Worm (Caenorhabditis elegans) whole organism, L2 larva: ENCODE data around the gene eor-1.
A peak's percentile ranks its signal among the peaks of the same experiment; 100 is the strongest.

Source experiments
- C34F6.9 ChIP-seq: fragments of 150-350 bp; optimal IDR thresholded peaks from 2 replicates; lab custom pipeline; 2014; ENCODE audit warnings: missing biosample characterization, missing genetic modification characterization
- F13H6.1 ChIP-seq: sonication (generic microtip); optimal IDR thresholded peaks from 2 replicates; lab custom pipeline; 2016; ENCODE audit warnings: missing genetic modification characterization, missing compliant biosample characterization
- R02D3.7 ChIP-seq: fragments of 150-350 bp; optimal IDR thresholded peaks from 2 replicates; lab custom pipeline; 2014; ENCODE audit warnings: missing biosample characterization, missing genetic modification characterization
- Y55F3AM.14 ChIP-seq: fragments of 200-800 bp; sonication (Bioruptor generic); optimal IDR thresholded peaks from 2 replicates; lab custom pipeline; 2018; ENCODE audit warnings: mild to moderate bottlenecking, missing genetic modification characterization, missing compliant biosample characterization
- ZK546.5 ChIP-seq: sonication (generic microtip); optimal IDR thresholded peaks from 2 replicates; lab custom pipeline; 2017; ENCODE audit warnings: missing biosample characterization, missing genetic modification characterization
- alr-1 ChIP-seq: fragments of 150-350 bp; optimal IDR thresholded peaks from 2 replicates; lab custom pipeline; 2014; ENCODE audit warnings: missing biosample characterization, missing genetic modification characterization
- aly-2 ChIP-seq: fragments of 150-350 bp; optimal IDR thresholded peaks from 2 replicates; lab custom pipeline; 2014; ENCODE audit warnings: missing biosample characterization, missing genetic modification characterization
- ama-1 ChIP-seq: fragments of 150-350 bp; optimal IDR thresholded peaks from 2 replicates; lab custom pipeline; 2018; ENCODE audit warnings: inconsistent platforms
- blmp-1 ChIP-seq: sonication (generic microtip); optimal IDR thresholded peaks from 2 replicates; lab custom pipeline; 2017; ENCODE audit warnings: missing genetic modification characterization, mild to moderate bottlenecking, missing compliant biosample characterization, antibody characterized with exemption, moderate library complexity; ENCODE audit not compliant: insufficient read depth
- ceh-16 ChIP-seq: fragments of 150-350 bp; optimal IDR thresholded peaks from 2 replicates; lab custom pipeline; 2014; ENCODE audit warnings: missing biosample characterization, missing genetic modification characterization
- crh-2 ChIP-seq: sonication (generic microtip); optimal IDR thresholded peaks from 2 replicates; lab custom pipeline; 2017; ENCODE audit warnings: missing biosample characterization, missing genetic modification characterization
- dmd-4 ChIP-seq: sonication (generic microtip); optimal IDR thresholded peaks from 2 replicates; lab custom pipeline; 2017; ENCODE audit warnings: missing biosample characterization, missing genetic modification characterization
- egl-27 ChIP-seq: sonication (generic microtip); optimal IDR thresholded peaks from 3 replicates; lab custom pipeline; 2017; ENCODE audit warnings: missing biosample characterization, missing genetic modification reagents, missing genetic modification characterization
- elt-1 ChIP-seq: fragments of 150-350 bp; optimal IDR thresholded peaks from 2 replicates; lab custom pipeline; 2014; ENCODE audit warnings: missing biosample characterization, missing genetic modification characterization
- elt-3 ChIP-seq: sonication (generic microtip); optimal IDR thresholded peaks from 2 replicates; lab custom pipeline; 2017; ENCODE audit warnings: missing biosample characterization, missing genetic modification characterization
- fos-1 ChIP-seq: fragments of 150-350 bp; optimal IDR thresholded peaks from 2 replicates; lab custom pipeline; 2014; ENCODE audit warnings: missing biosample characterization, missing genetic modification characterization
- gmeb-1 ChIP-seq: fragments of 150-350 bp; optimal IDR thresholded peaks from 2 replicates; lab custom pipeline; 2014; ENCODE audit warnings: missing biosample characterization, missing genetic modification characterization
- lin-11 ChIP-seq: fragments of 150-350 bp; sonication (generic microtip); optimal IDR thresholded peaks from 2 replicates; lab custom pipeline; 2014; ENCODE audit warnings: missing biosample characterization, missing genetic modification characterization, inconsistent platforms, mixed read lengths
- lin-13 ChIP-seq: fragments of 150-350 bp; optimal IDR thresholded peaks from 2 replicates; lab custom pipeline; 2014; ENCODE audit warnings: missing biosample characterization, missing genetic modification reagents, missing genetic modification characterization
- lin-39 ChIP-seq: fragments of 150-350 bp; optimal IDR thresholded peaks from 2 replicates; lab custom pipeline; 2014; ENCODE audit warnings: missing biosample characterization, missing genetic modification reagents, missing genetic modification characterization
- lsy-2 ChIP-seq, 2 experiments: fragments of 150-350 bp in 1 of 2; sonication (generic microtip) in 1 of 2; optimal IDR thresholded peaks; 2 replicates each; lab custom pipeline; 2014 to 2017; ENCODE audit warnings: missing biosample characterization in 2 of 2, missing genetic modification characterization in 2 of 2
- mab-5 ChIP-seq: fragments of 150-350 bp; optimal IDR thresholded peaks from 2 replicates; lab custom pipeline; 2014; ENCODE audit warnings: missing biosample characterization, missing genetic modification characterization
- mbf-1 ChIP-seq: sonication (generic microtip); optimal IDR thresholded peaks from 2 replicates; lab custom pipeline; 2017; ENCODE audit warnings: missing biosample characterization, missing genetic modification characterization
- mdl-1 ChIP-seq, 2 experiments: fragments of 150-350 bp in 1 of 2; sonication (generic microtip) in 1 of 2; optimal IDR thresholded peaks; 2 replicates each; lab custom pipeline; 2017; ENCODE audit warnings: missing biosample characterization in 2 of 2, missing genetic modification characterization in 2 of 2
- nhr-10 ChIP-seq: sonication (generic microtip); optimal IDR thresholded peaks from 2 replicates; lab custom pipeline; 2017; ENCODE audit warnings: missing biosample characterization, missing genetic modification characterization
- nhr-11 ChIP-seq: fragments of 150-350 bp; optimal IDR thresholded peaks from 2 replicates; lab custom pipeline; 2014; ENCODE audit warnings: missing biosample characterization, missing genetic modification characterization
- nhr-12 ChIP-seq: fragments of 150-350 bp; optimal IDR thresholded peaks from 2 replicates; lab custom pipeline; 2014; ENCODE audit warnings: missing biosample characterization, missing genetic modification characterization
- nhr-129 ChIP-seq: fragments of 150-350 bp; optimal IDR thresholded peaks from 2 replicates; lab custom pipeline; 2014; ENCODE audit warnings: missing biosample characterization, missing genetic modification characterization
- nhr-21 ChIP-seq: fragments of 150-350 bp; optimal IDR thresholded peaks from 2 replicates; lab custom pipeline; 2014; ENCODE audit warnings: missing biosample characterization, missing genetic modification characterization
- nhr-23 ChIP-seq: fragments of 150-350 bp; optimal IDR thresholded peaks from 2 replicates; lab custom pipeline; 2014; ENCODE audit warnings: missing biosample characterization, missing genetic modification reagents, missing genetic modification characterization
- nhr-237 ChIP-seq: fragments of 150-350 bp; optimal IDR thresholded peaks from 2 replicates; lab custom pipeline; 2014; ENCODE audit warnings: missing biosample characterization, missing genetic modification characterization
- nhr-25 ChIP-seq: fragments of 150-350 bp; sonication (generic microtip); optimal IDR thresholded peaks from 3 replicates; lab custom pipeline; 2014; ENCODE audit warnings: missing biosample characterization, missing genetic modification characterization
- nhr-6 ChIP-seq: fragments of 150-350 bp; optimal IDR thresholded peaks from 2 replicates; lab custom pipeline; 2014; ENCODE audit warnings: missing biosample characterization, missing genetic modification characterization
- peb-1 ChIP-seq: fragments of 150-350 bp; optimal IDR thresholded peaks from 2 replicates; lab custom pipeline; 2014; ENCODE audit warnings: missing biosample characterization, missing genetic modification characterization
- sem-4 ChIP-seq: fragments of 150-350 bp; optimal IDR thresholded peaks from 2 replicates; lab custom pipeline; 2014; ENCODE audit warnings: missing biosample characterization, missing genetic modification reagents, missing genetic modification characterization
- skn-1 ChIP-seq: sonication (generic microtip); optimal IDR thresholded peaks from 2 replicates; lab custom pipeline; 2017; ENCODE audit warnings: missing biosample characterization, missing genetic modification characterization
- sma-3 ChIP-seq: sonication (generic microtip); optimal IDR thresholded peaks from 2 replicates; lab custom pipeline; 2016; ENCODE audit warnings: missing genetic modification reagents, missing genetic modification characterization, missing compliant biosample characterization
- sma-9 ChIP-seq, 2 experiments: fragments of 150-350 bp in 1 of 2; sonication (generic microtip) in 1 of 2; optimal IDR thresholded peaks; 2 replicates each; lab custom pipeline; 2014 to 2016; ENCODE audit warnings: missing genetic modification characterization in 2 of 2, mild to moderate bottlenecking in 1 of 2, missing biosample characterization in 1 of 2, missing compliant biosample characterization in 1 of 2, missing genetic modification reagents in 1 of 2, moderate library complexity in 1 of 2
- snpc-4 ChIP-seq: fragments of 150-350 bp; optimal IDR thresholded peaks from 2 replicates; lab custom pipeline; 2014; ENCODE audit warnings: missing biosample characterization, missing genetic modification characterization
- unc-39 ChIP-seq: fragments of 150-350 bp; optimal IDR thresholded peaks from 2 replicates; lab custom pipeline; 2014; ENCODE audit warnings: missing biosample characterization, missing genetic modification characterization
- unc-55 ChIP-seq: fragments of 150-350 bp; sonication (generic microtip); optimal IDR thresholded peaks from 3 replicates; lab custom pipeline; 2014; ENCODE audit warnings: missing biosample characterization, missing genetic modification reagents, missing genetic modification characterization
- unc-62 ChIP-seq: fragments of 150-350 bp; optimal IDR thresholded peaks from 2 replicates; lab custom pipeline; 2014; ENCODE audit warnings: missing biosample characterization, missing genetic modification reagents, missing genetic modification characterization
- zag-1 ChIP-seq: fragments of 150-350 bp; optimal IDR thresholded peaks from 2 replicates; lab custom pipeline; 2014; ENCODE audit warnings: missing biosample characterization, missing genetic modification characterization
- ztf-1 ChIP-seq: fragments of 200-800 bp; sonication (Bioruptor generic); conservative IDR thresholded peaks from 2 replicates; pipeline ENCODE4 v1.3.6; 2022; ENCODE audit warnings: missing genetic modification characterization, missing compliant biosample characterization
- ztf-11 ChIP-seq: sonication (generic microtip); optimal IDR thresholded peaks from 2 replicates; lab custom pipeline; 2017; ENCODE audit warnings: missing biosample characterization, missing genetic modification characterization
- ztf-4 ChIP-seq: fragments of 150-350 bp; optimal IDR thresholded peaks from 2 replicates; lab custom pipeline; 2014; ENCODE audit warnings: missing biosample characterization, missing genetic modification characterization

Gene eor-1

ce11 chrIV:4749728-4750278 lies 49.2 kb downstream of the eor-1 start, which contains the start of the genes rpl-20 and Y17G9B.5 (continued):
- TF ChIP-seq nhr-12 (tag; lab: Kevin White, UChicago) (peak; percentile 83), unc-39 (tag; lab: Kevin White, UChicago) (peak; percentile 77), ama-1 (lab: Kevin White, UChicago) (peak; percentile 95), ztf-4 (peak; percentile 100), ceh-16 (tag; lab: Kevin White, UChicago) (peak; percentile 99), unc-55 (GFP tag; lab: Kevin White, UChicago) (peak; percentile 100), nhr-21 (peak; percentile 100), zag-1 (peak; percentile 98), mbf-1 (tag; lab: Kevin White, UChicago) (peak; percentile 71)

ce11 chrIV:4749155-4749554 lies 49.8 kb downstream of the eor-1 start:
- TF ChIP-seq unc-62 (GFP tag; lab: Kevin White, UChicago): no peak
- TF ChIP-seq sem-4 (tag; lab: Kevin White, UChicago): no peak
- no peak for TF ChIP-seq dmd-4 (tag; lab: Kevin White, UChicago)
- peak; percentile 4 for TF ChIP-seq sma-9 (GFP tag; optimal IDR thresholded peaks at IDR 0.05; lab: Kevin White, UChicago)
- TF ChIP-seq sma-9 (tag; optimal IDR thresholded peaks at IDR 0.05; lab: Kevin White, UChicago): no peak
- TF ChIP-seq nhr-237 (tag; lab: Kevin White, UChicago): no peak
- TF ChIP-seq, all 48 proteins: peak for 1

ce11 chrIV:4748408-4749105 lies 50.4 kb downstream of the eor-1 start, which contains the start of gene cyc-2.1:
cyc-2.1 (minus strand) TSS chrIV:4749012.
- peak; percentile 55 for TF ChIP-seq sma-3 (GFP tag; lab: Kevin White, UChicago)
- no peak for TF ChIP-seq ZK546.5 (tag; lab: Kevin White, UChicago)
- TF ChIP-seq unc-62 (GFP tag; lab: Kevin White, UChicago): no peak
- no peak for TF ChIP-seq elt-3 (tag; lab: Kevin White, UChicago)
- TF ChIP-seq nhr-129 (tag; lab: Kevin White, UChicago): peak; percentile 95
- no peak for TF ChIP-seq blmp-1
- TF ChIP-seq ztf-4: peak; percentile 74
- TF ChIP-seq dmd-4 (tag; lab: Kevin White, UChicago): no peak
- peak; percentile 14 for TF ChIP-seq gmeb-1
- no peak for TF ChIP-seq zag-1
- TF ChIP-seq crh-2: peak; percentile 61
- peak; percentile 71 for TF ChIP-seq ama-1 (lab: Kevin White, UChicago)
- peak; percentile 69 for TF ChIP-seq unc-55 (GFP tag; lab: Kevin White, UChicago)
- peak; percentile 67 for TF ChIP-seq lin-13 (GFP tag; lab: Kevin White, UChicago)
- no peak for TF ChIP-seq nhr-237 (tag; lab: Kevin White, UChicago)
- TF ChIP-seq nhr-12 (tag; lab: Kevin White, UChicago): no peak
- TF ChIP-seq mbf-1 (tag; lab: Kevin White, UChicago): no peak
- no peak for TF ChIP-seq nhr-10 (tag; lab: Kevin White, UChicago)
- no peak for TF ChIP-seq nhr-23 (tag; lab: Kevin White, UChicago)
- TF ChIP-seq mdl-1 (tag; optimal IDR thresholded peaks at IDR 0.05; lab: Kevin White, UChicago): peak in 1 of 2 experiments; percentile 16
- no peak for TF ChIP-seq skn-1 (tag; lab: Kevin White, UChicago)
- TF ChIP-seq alr-1 (tag; lab: Kevin White, UChicago): no peak
- TF ChIP-seq nhr-11: no peak
- peak; percentile 3 for TF ChIP-seq nhr-21
- peak; percentile 39 for TF ChIP-seq Y55F3AM.14
- TF ChIP-seq peb-1: no peak
- no peak for TF ChIP-seq ztf-1
- TF ChIP-seq R02D3.7 (tag; lab: Kevin White, UChicago): no peak
- TF ChIP-seq lsy-2 (tag; optimal IDR thresholded peaks at IDR 0.05; lab: Kevin White, UChicago): peak; percentile 59 to 87
- TF ChIP-seq nhr-6: peak; percentile 22
- no peak for TF ChIP-seq snpc-4 (tag; lab: Kevin White, UChicago)
- TF ChIP-seq mab-5: peak; percentile 38
- TF ChIP-seq sma-9 (GFP tag; optimal IDR thresholded peaks at IDR 0.05; lab: Kevin White, UChicago): peak; percentile 80
- TF ChIP-seq sma-9 (tag; optimal IDR thresholded peaks at IDR 0.05; lab: Kevin White, UChicago): no peak
- TF ChIP-seq lin-11: peak; percentile 19
- no peak for TF ChIP-seq ceh-16 (tag; lab: Kevin White, UChicago)
- TF ChIP-seq fos-1 (tag; lab: Kevin White, UChicago): peak; percentile 70
- TF ChIP-seq ztf-11: no peak
- TF ChIP-seq nhr-25 (tag; lab: Kevin White, UChicago): peak; percentile 70
- peak; percentile 69 for TF ChIP-seq C34F6.9 (tag; lab: Kevin White, UChicago)
- TF ChIP-seq lin-39 (tag; lab: Kevin White, UChicago): no peak
- no peak for TF ChIP-seq egl-27 (tag; lab: Kevin White, UChicago)
- no peak for TF ChIP-seq elt-1 (tag; lab: Kevin White, UChicago)
- TF ChIP-seq aly-2 (tag; lab: Kevin White, UChicago): no peak
- peak; percentile 62 for TF ChIP-seq F13H6.1 (tag; lab: Kevin White, UChicago)
- TF ChIP-seq sem-4 (tag; lab: Kevin White, UChicago): peak; percentile 47
